Fruit fly (Drosophila melanogaster) whole organism, pupa: ENCODE data around the gene drongo.

Source experiments
- CG10348 ChIP-seq: fragments of 200-800 bp; sonication (Bioruptor generic); IDR thresholded peaks from 2 replicates; pipeline ENCODE4 v1.3.6; 2022; ENCODE audit warnings: missing biosample characterization, missing genetic modification characterization
- CG12605 ChIP-seq: fragments of 200-800 bp; sonication (Bioruptor generic); IDR thresholded peaks from 2 replicates; pipeline ENCODE4 v1.3.6; 2022; ENCODE audit warnings: missing biosample characterization, missing genetic modification characterization
- CG14655 ChIP-seq: fragments of 200-800 bp; sonication (Bioruptor generic); optimal IDR thresholded peaks from 3 replicates; lab custom pipeline; 2017; ENCODE audit warnings: mild to moderate bottlenecking, missing biosample characterization, missing genetic modification reagents, missing genetic modification characterization
- CG17806 ChIP-seq: fragments of 200-800 bp; sonication (Bioruptor generic); optimal IDR thresholded peaks from 2 replicates; lab custom pipeline; 2018; ENCODE audit warnings: missing biosample characterization, mild to moderate bottlenecking, missing genetic modification characterization, moderate library complexity
- CG32121 ChIP-seq: fragments of 200-800 bp; sonication (Bioruptor generic); IDR thresholded peaks from 2 replicates; pipeline ENCODE4 v1.3.6; 2022; ENCODE audit warnings: missing biosample characterization, missing genetic modification characterization
- CG34367 ChIP-seq: fragments of 200-800 bp; sonication (Bioruptor generic); optimal IDR thresholded peaks from 2 replicates; lab custom pipeline; 2018; ENCODE audit warnings: missing biosample characterization, mild to moderate bottlenecking, missing genetic modification characterization
- CG8159 ChIP-seq: fragments of 200-800 bp; sonication (Bioruptor generic); optimal IDR thresholded peaks from 3 replicates; lab custom pipeline; 2018; ENCODE audit warnings: missing biosample characterization, mild to moderate bottlenecking, missing genetic modification characterization, moderate library complexity
- D1 ChIP-seq: fragments of 200-800 bp; sonication (Bioruptor generic); optimal IDR thresholded peaks from 2 replicates; lab custom pipeline; 2018; ENCODE audit warnings: missing biosample characterization, mild to moderate bottlenecking, missing genetic modification characterization, moderate library complexity
- EcR ChIP-seq: fragments of 200-800 bp; sonication (Bioruptor generic); optimal IDR thresholded peaks from 3 replicates; lab custom pipeline; 2019; ENCODE audit warnings: missing biosample characterization, missing genetic modification characterization, mild to moderate bottlenecking, moderate library complexity, missing genetic modification reagents
- Pif1B ChIP-seq: fragments of 200-800 bp; sonication (Bioruptor generic); optimal IDR thresholded peaks from 3 replicates; lab custom pipeline; 2016; ENCODE audit warnings: missing biosample characterization, missing genetic modification characterization
- gl ChIP-seq: fragments of 200-800 bp; sonication (Bioruptor generic); optimal IDR thresholded peaks from 2 replicates; lab custom pipeline; 2018; ENCODE audit warnings: missing biosample characterization, mild to moderate bottlenecking, missing genetic modification characterization

DNA sequence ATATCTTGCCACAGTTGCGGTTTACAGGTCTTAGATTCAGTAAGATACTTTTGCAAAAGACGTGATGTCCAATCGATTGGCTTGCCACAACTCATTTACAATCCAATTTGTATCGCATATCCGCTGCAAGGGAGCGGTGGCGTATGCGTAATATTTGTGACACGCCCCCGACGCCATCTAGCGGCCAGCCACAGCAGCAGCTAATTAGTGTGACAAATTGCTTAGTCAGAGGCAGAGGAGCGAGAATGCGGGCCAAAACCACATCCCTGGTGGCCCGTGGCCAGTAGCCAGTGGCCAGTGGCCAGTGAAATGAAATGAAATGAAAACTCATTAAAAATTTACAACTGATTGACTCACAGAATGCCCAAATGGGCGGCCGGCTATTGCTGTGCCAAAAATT is 36.9 kb upstream of the drongo start:
- TF ChIP-seq CG32121 (no peak), CG14655 (GFP tag; lab: Kevin White, UChicago) (no peak), CG17806 (no peak), CG8159 (no peak), EcR (GFP tag; lab: Kevin White, UChicago) (no peak), CG34367 (tag; lab: Kevin White, UChicago) (no peak), CG12605 (GFP tag; lab: Robert Waterston, UW) (no peak), D1 (tag; lab: Kevin White, UChicago) (no peak), gl (tag; lab: Kevin White, UChicago) (no peak), CG10348 (no peak), Pif1B (GFP tag; lab: Kevin White, UChicago) (no peak)
